Worm (Caenorhabditis elegans) whole organism, young adult: ENCODE results near the gene rpt-3.

Experiments used
- madf-10 ChIP-seq: sonication (generic microtip); optimal IDR thresholded peaks from 2 replicates; lab custom pipeline; 2016; ENCODE audit warnings: mild to moderate bottlenecking, missing genetic modification characterization, missing compliant biosample characterization
- somi-1 ChIP-seq: fragments of 200-800 bp; sonication (Bioruptor generic); optimal IDR thresholded peaks from 2 replicates; lab custom pipeline; 2018; ENCODE audit warnings: mild to moderate bottlenecking, missing genetic modification characterization, missing compliant biosample characterization

DNA sequence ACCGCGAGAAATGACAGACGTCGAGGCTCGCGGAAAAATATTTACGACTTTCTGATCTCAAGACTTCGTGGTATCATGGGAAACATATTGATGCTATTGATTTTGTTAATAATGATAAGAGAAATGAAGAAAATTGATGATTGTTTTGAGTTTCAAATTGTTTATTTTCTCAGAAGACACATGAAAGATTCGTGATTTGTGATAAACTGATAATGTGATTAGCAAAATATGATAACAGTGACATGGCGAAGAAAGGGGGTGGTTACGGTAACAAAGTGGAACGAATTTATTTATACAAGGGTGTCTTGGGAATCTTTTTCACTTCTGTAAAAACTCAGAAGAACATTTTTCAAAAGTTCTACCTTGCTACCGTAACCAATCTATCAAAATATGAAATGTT lies 19.7 kb downstream of the rpt-3 start:
- TF ChIP-seq somi-1 (GFP tag; lab: Kevin White, UChicago) (no peak), madf-10 (tag; lab: Kevin White, UChicago) (no peak)
